Fruit fly (Drosophila melanogaster): ENCODE results near the gene Arp3.
A peak's percentile ranks its signal among the peaks of the same experiment; 100 is the strongest.

The Arp3 gene

DNA sequence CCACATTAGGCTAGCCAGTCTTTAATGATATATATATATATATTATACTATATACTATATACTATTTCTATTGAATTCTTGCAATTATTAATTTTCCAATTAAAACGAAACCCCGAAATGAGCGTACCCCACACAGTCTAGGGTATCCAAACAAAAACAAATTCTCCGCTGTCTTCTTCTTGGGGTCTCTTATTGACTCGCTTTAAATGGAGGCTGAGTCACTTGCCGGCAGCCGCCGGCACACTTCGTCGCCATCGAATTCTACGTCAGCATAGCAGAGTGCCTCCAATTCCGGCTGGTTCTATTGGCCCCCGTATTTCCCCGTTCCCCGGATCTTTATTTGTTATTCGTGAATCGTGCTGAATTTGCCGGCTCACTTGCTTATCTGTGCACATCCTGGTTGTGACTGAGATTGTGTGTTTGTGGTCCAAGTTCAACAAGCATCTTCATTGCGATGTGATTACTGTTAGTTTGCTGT is 21.0 kb downstream of the Arp3 start:
- TF ChIP-seq foxo (GFP tag; optimal IDR thresholded peaks at IDR 0.05) (peak in 1 of 2 experiments; percentile 26), GATAd (GFP tag; optimal IDR thresholded peaks at IDR 0.05) (no peak), rgr (GFP tag; optimal IDR thresholded peaks at IDR 0.05) (peak; percentile 13), Hr83 (GFP tag; optimal IDR thresholded peaks at IDR 0.05; ENCODE audit: poor library complexity, severe bottlenecking) (peak; percentile 30), Rel (GFP tag; optimal IDR thresholded peaks at IDR 0.05) (no peak), Rel (tag; optimal IDR thresholded peaks at IDR 0.05) (peak; percentile 63), CG32264 (GFP tag; optimal IDR thresholded peaks at IDR 0.05) (no peak), HLH106 (tag; optimal IDR thresholded peaks at IDR 0.05) (peak; percentile 11), pan (optimal IDR thresholded peaks at IDR 0.05) (no peak), jim (GFP tag; optimal IDR thresholded peaks at IDR 0.05) (no peak), CrebA (GFP tag; optimal IDR thresholded peaks at IDR 0.05; ENCODE audit: borderline replicate concordance) (no peak), dl (GFP tag; optimal IDR thresholded peaks at IDR 0.05; ENCODE audit: insufficient read depth in 1 of 2, partially characterized antibody in 2 of 2) (no peak)

DNA sequence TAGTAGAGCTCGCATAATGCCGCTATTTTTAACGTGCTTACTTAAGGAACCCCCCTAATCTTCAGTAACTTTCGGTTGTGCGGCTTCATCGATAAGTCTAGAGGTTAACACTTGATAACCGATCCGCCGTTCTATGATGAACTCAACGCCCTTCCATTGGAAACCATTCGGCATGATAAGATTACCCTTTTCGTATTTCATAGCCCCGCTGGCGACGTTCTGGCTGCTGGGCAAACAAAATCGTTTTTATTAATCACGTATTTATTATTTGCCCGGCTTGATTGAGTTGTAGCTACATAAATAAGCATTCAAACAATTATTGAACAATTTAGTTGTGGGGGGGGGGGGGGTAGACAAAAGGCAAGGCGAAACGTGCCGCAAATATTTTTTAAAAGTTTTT is 22.1 kb downstream of the Arp3 start:
- TF ChIP-seq Rel (GFP tag; optimal IDR thresholded peaks at IDR 0.05) (no peak), Rel (tag; optimal IDR thresholded peaks at IDR 0.05) (peak; percentile 92), pan (optimal IDR thresholded peaks at IDR 0.05) (no peak), woc (GFP tag; optimal IDR thresholded peaks at IDR 0.05) (no peak), h (GFP tag; optimal IDR thresholded peaks at IDR 0.05) (no peak), dmrt93B (GFP tag; optimal IDR thresholded peaks at IDR 0.05) (no peak), usp (GFP tag; optimal IDR thresholded peaks at IDR 0.05) (no peak), fru (GFP tag; optimal IDR thresholded peaks at IDR 0.05) (peak; percentile 11), CG32264 (GFP tag; optimal IDR thresholded peaks at IDR 0.05) (no peak), ey (GFP tag; optimal IDR thresholded peaks at IDR 0.05) (no peak), OdsH (GFP tag; optimal IDR thresholded peaks at IDR 0.05) (no peak), Dif (GFP tag; optimal IDR thresholded peaks at IDR 0.05; ENCODE audit: partially characterized antibody) (no peak), Hr78 (GFP tag; optimal IDR thresholded peaks at IDR 0.05) (no peak), jim (GFP tag; optimal IDR thresholded peaks at IDR 0.05) (no peak), br (GFP tag; optimal IDR thresholded peaks at IDR 0.05) (peak; percentile 16), psq (GFP tag; optimal IDR thresholded peaks at IDR 0.05) (no peak)

DNA sequence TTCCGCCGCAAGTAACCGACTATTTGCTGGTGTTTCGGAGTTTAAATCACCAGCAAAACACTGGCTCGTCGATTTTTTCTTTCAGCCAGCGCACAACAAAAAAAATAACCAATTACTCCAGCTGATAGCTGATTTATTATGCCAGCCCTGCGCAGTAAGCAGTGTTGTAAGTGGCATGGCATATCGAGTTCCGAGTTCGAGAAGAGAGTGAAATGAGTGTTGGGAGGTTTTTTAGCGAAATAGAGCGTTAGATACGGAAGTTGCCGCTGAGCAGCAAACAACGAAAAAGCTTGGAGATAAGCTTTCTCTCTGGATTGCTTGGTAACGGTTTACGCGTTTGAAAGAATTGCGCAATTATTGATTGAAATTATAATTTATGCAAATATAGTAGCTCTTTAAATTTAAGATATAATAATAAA is 24.0 kb downstream of the Arp3 start, which contains the start of gene CG7565:
CG7565 (minus strand) TSS at position 137 of the 419 bp plus-strand sequence.
- no peak for TF ChIP-seq Dfd (GFP tag; optimal IDR thresholded peaks at IDR 0.05)
- TF ChIP-seq HLH106 (tag; optimal IDR thresholded peaks at IDR 0.05): peak; percentile 35
- TF ChIP-seq usp (GFP tag; optimal IDR thresholded peaks at IDR 0.05): no peak
- TF ChIP-seq dl (GFP tag; optimal IDR thresholded peaks at IDR 0.05; ENCODE audit: insufficient read depth in 1 of 2, partially characterized antibody in 2 of 2): no peak
- no peak for TF ChIP-seq GATAd (GFP tag; optimal IDR thresholded peaks at IDR 0.05)
- peak; percentile 20 for TF ChIP-seq woc (GFP tag; optimal IDR thresholded peaks at IDR 0.05)
- peak; percentile 58 for TF ChIP-seq fru (GFP tag; optimal IDR thresholded peaks at IDR 0.05)
- TF ChIP-seq foxo (GFP tag; optimal IDR thresholded peaks at IDR 0.05): peak in 1 of 2 experiments; percentile 75
- TF ChIP-seq N (GFP tag; optimal IDR thresholded peaks at IDR 0.05): no peak
- peak; percentile 81 for TF ChIP-seq rgr (GFP tag; optimal IDR thresholded peaks at IDR 0.05)
- TF ChIP-seq h (GFP tag; optimal IDR thresholded peaks at IDR 0.05): peak; percentile 72
- peak; percentile 14 for TF ChIP-seq psq (GFP tag; optimal IDR thresholded peaks at IDR 0.05)
- peak; percentile 40 for TF ChIP-seq Sp1 (GFP tag; optimal IDR thresholded peaks at IDR 0.05)
- no peak for TF ChIP-seq jim (GFP tag; optimal IDR thresholded peaks at IDR 0.05)
- TF ChIP-seq Rel (GFP tag; optimal IDR thresholded peaks at IDR 0.05): no peak
- peak; percentile 61 for TF ChIP-seq Rel (tag; optimal IDR thresholded peaks at IDR 0.05)
- peak; percentile 54 for TF ChIP-seq brk (GFP tag; optimal IDR thresholded peaks at IDR 0.05)
- no peak for TF ChIP-seq Abd-B (GFP tag; optimal IDR thresholded peaks at IDR 0.05)
- TF ChIP-seq Dif (GFP tag; optimal IDR thresholded peaks at IDR 0.05; ENCODE audit: partially characterized antibody): no peak
- peak; percentile 49 for TF ChIP-seq ey (GFP tag; optimal IDR thresholded peaks at IDR 0.05)
- TF ChIP-seq CrebA (GFP tag; optimal IDR thresholded peaks at IDR 0.05; ENCODE audit: borderline replicate concordance): no peak
- TF ChIP-seq Myc (optimal IDR thresholded peaks at IDR 0.05): no peak
- no peak for TF ChIP-seq dmrt93B (GFP tag; optimal IDR thresholded peaks at IDR 0.05)
- peak; percentile 10 for TF ChIP-seq sage (GFP tag; optimal IDR thresholded peaks at IDR 0.05)
- TF ChIP-seq pan (optimal IDR thresholded peaks at IDR 0.05): no peak
- no peak for TF ChIP-seq Hr78 (GFP tag; optimal IDR thresholded peaks at IDR 0.05)
- TF ChIP-seq br (GFP tag; optimal IDR thresholded peaks at IDR 0.05): peak; percentile 58
- no peak for TF ChIP-seq Vsx2 (GFP tag; optimal IDR thresholded peaks at IDR 0.05; ENCODE audit: partially characterized antibody)
- TF ChIP-seq Hr83 (GFP tag; optimal IDR thresholded peaks at IDR 0.05; ENCODE audit: poor library complexity, severe bottlenecking): peak; percentile 23
- no peak for TF ChIP-seq Mio (GFP tag; optimal IDR thresholded peaks at IDR 0.05)
- no peak for TF ChIP-seq sv (GFP tag; optimal IDR thresholded peaks at IDR 0.05)
- no peak for TF ChIP-seq dsf (GFP tag; optimal IDR thresholded peaks at IDR 0.05; ENCODE audit: borderline replicate concordance)
- no peak for TF ChIP-seq CG9705 (GFP tag; optimal IDR thresholded peaks at IDR 0.05)
- no peak for TF ChIP-seq lola (GFP tag; optimal IDR thresholded peaks at IDR 0.05)
- peak; percentile 1 for TF ChIP-seq Jra (GFP tag; optimal IDR thresholded peaks at IDR 0.05)
- no peak for TF ChIP-seq tai (GFP tag; optimal IDR thresholded peaks at IDR 0.05)
- TF ChIP-seq CG32264 (GFP tag; optimal IDR thresholded peaks at IDR 0.05): peak; percentile 11
- TF ChIP-seq Hnf4 (GFP tag; optimal IDR thresholded peaks at IDR 0.05): peak; percentile 76
- peak; percentile 59 for TF ChIP-seq OdsH (GFP tag; optimal IDR thresholded peaks at IDR 0.05)
